Worm (Caenorhabditis elegans) whole organism, L4 larva: ENCODE measurements around the gene Y32B12B.2.

Experiments
- D1046.2 ChIP-seq: fragments of 200-800 bp; sonication (Bioruptor generic); IDR thresholded peaks from 2 replicates; pipeline ENCODE4 v1.3.6; 2022; ENCODE audit warnings: missing genetic modification characterization, missing compliant biosample characterization
- F10B5.3 ChIP-seq: sonication (generic microtip); optimal IDR thresholded peaks from 2 replicates; lab custom pipeline; 2016; ENCODE audit warnings: mild to moderate bottlenecking, missing genetic modification characterization, missing compliant biosample characterization
- F37D6.2 ChIP-seq: sonication (generic microtip); optimal IDR thresholded peaks from 2 replicates; lab custom pipeline; 2016; ENCODE audit warnings: mild to moderate bottlenecking, missing genetic modification characterization, missing compliant biosample characterization
- F49E8.2 ChIP-seq: sonication (generic microtip); optimal IDR thresholded peaks from 2 replicates; lab custom pipeline; 2016; ENCODE audit warnings: missing compliant biosample characterization, mild to moderate bottlenecking, missing genetic modification characterization, borderline replicate concordance
- T20F7.1 ChIP-seq: fragments of 200-800 bp; sonication (Bioruptor generic); optimal IDR thresholded peaks from 2 replicates; lab custom pipeline; 2018; ENCODE audit warnings: mild to moderate bottlenecking, missing genetic modification characterization, missing compliant biosample characterization
- T26A8.4 ChIP-seq: fragments of 200-800 bp; sonication (Bioruptor generic); IDR thresholded peaks from 2 replicates; pipeline ENCODE4 v1.3.6; 2022; ENCODE audit warnings: missing genetic modification characterization, missing compliant biosample characterization
- Y48G9A.11 ChIP-seq: fragments of 200-800 bp; sonication (Bioruptor generic); IDR thresholded peaks from 2 replicates; pipeline ENCODE4 v1.3.6; 2022; ENCODE audit warnings: missing genetic modification reagents, missing genetic modification characterization, missing compliant biosample characterization
- attf-4 ChIP-seq: sonication (generic microtip); optimal IDR thresholded peaks from 3 replicates; lab custom pipeline; 2017; ENCODE audit warnings: missing biosample characterization, missing genetic modification characterization
- ceh-44 ChIP-seq: fragments of 200-800 bp; sonication (Bioruptor generic); IDR thresholded peaks from 2 replicates; pipeline ENCODE4 v1.3.6; 2022; ENCODE audit warnings: missing genetic modification reagents, missing genetic modification characterization, missing compliant biosample characterization
- cey-2 ChIP-seq: sonication (generic microtip); optimal IDR thresholded peaks from 3 replicates; lab custom pipeline; 2017; ENCODE audit warnings: missing genetic modification characterization, mild to moderate bottlenecking, missing compliant biosample characterization, antibody characterized with exemption, borderline replicate concordance; ENCODE audit not compliant: insufficient read depth
- ctbp-1 ChIP-seq: fragments of 200-800 bp; sonication (Bioruptor generic); IDR thresholded peaks from 2 replicates; pipeline ENCODE4 v1.3.6; 2022; ENCODE audit warnings: missing genetic modification reagents, missing genetic modification characterization, missing compliant biosample characterization
- dmd-6 ChIP-seq: fragments of 200-800 bp; sonication (Bioruptor generic); IDR thresholded peaks from 2 replicates; pipeline ENCODE4 v1.3.6; 2022; ENCODE audit warnings: missing genetic modification reagents, missing genetic modification characterization, missing compliant biosample characterization
- dmd-9 ChIP-seq: fragments of 200-800 bp; sonication (Bioruptor generic); IDR thresholded peaks from 2 replicates; pipeline ENCODE4 v1.3.6; 2022; ENCODE audit warnings: missing genetic modification reagents, missing genetic modification characterization, missing compliant biosample characterization
- duxl-1 ChIP-seq: sonication (generic microtip); optimal IDR thresholded peaks from 2 replicates; lab custom pipeline; 2016; ENCODE audit warnings: mild to moderate bottlenecking, missing genetic modification characterization, moderate library complexity, missing compliant biosample characterization; ENCODE audit not compliant: poor library complexity
- egl-43 ChIP-seq: fragments of 200-800 bp; sonication (Bioruptor generic); IDR thresholded peaks from 2 replicates; pipeline ENCODE4 v1.3.6; 2022; ENCODE audit warnings: missing genetic modification reagents, missing genetic modification characterization, missing compliant biosample characterization
- fkh-10 ChIP-seq: fragments of 150-350 bp; optimal IDR thresholded peaks from 2 replicates; lab custom pipeline; 2014; ENCODE audit warnings: missing biosample characterization, missing genetic modification reagents, missing genetic modification characterization
- fos-1 ChIP-seq: fragments of 150-350 bp; optimal IDR thresholded peaks from 2 replicates; lab custom pipeline; 2014; ENCODE audit warnings: missing biosample characterization, missing genetic modification characterization
- hif-1 ChIP-seq, 2 experiments: sonication (generic microtip); optimal IDR thresholded peaks; 2 replicates each; lab custom pipeline; 2016 to 2017; ENCODE audit warnings: missing compliant biosample characterization in 2 of 2, missing genetic modification characterization in 2 of 2, missing genetic modification reagents in 2 of 2, missing genotype in 2 of 2, mild to moderate bottlenecking in 1 of 2
- hlh-30 ChIP-seq: sonication (generic microtip); optimal IDR thresholded peaks from 2 replicates; lab custom pipeline; 2017; ENCODE audit warnings: antibody characterized with exemption, mild to moderate bottlenecking, missing genetic modification characterization, missing compliant biosample characterization; ENCODE audit not compliant: insufficient read depth
- hmg-1.1 ChIP-seq: fragments of 200-800 bp; sonication (Bioruptor generic); IDR thresholded peaks from 2 replicates; pipeline ENCODE4 v1.3.6; 2022; ENCODE audit warnings: missing genetic modification reagents, missing genetic modification characterization, missing compliant biosample characterization
- jun-1 ChIP-seq: fragments of 150-350 bp; optimal IDR thresholded peaks from 2 replicates; lab custom pipeline; 2014; ENCODE audit warnings: missing biosample characterization, missing genetic modification reagents, missing genetic modification characterization
- lim-7 ChIP-seq: fragments of 200-800 bp; sonication (Bioruptor generic); IDR thresholded peaks from 2 replicates; pipeline ENCODE4 v1.3.6; 2022; ENCODE audit warnings: missing genetic modification characterization, missing compliant biosample characterization
- lin-15B ChIP-seq: fragments of 150-350 bp; sonication (generic microtip); optimal IDR thresholded peaks from 3 replicates; lab custom pipeline; 2014; ENCODE audit warnings: missing biosample characterization, missing genetic modification characterization
- lin-29 ChIP-seq: fragments of 200-800 bp; sonication (Bioruptor generic); IDR thresholded peaks from 2 replicates; pipeline ENCODE4 v1.3.6; 2022; ENCODE audit warnings: missing genetic modification reagents, missing genetic modification characterization, missing compliant biosample characterization
- lin-38 ChIP-seq: fragments of 200-800 bp; sonication (Bioruptor generic); IDR thresholded peaks from 2 replicates; pipeline ENCODE4 v1.3.6; 2022; ENCODE audit warnings: missing genetic modification reagents, missing genetic modification characterization, missing compliant biosample characterization
- lir-3 ChIP-seq: sonication (generic microtip); optimal IDR thresholded peaks from 2 replicates; lab custom pipeline; 2016; ENCODE audit warnings: mild to moderate bottlenecking, missing genetic modification characterization, missing compliant biosample characterization
- madf-9 ChIP-seq: fragments of 200-800 bp; sonication (Bioruptor generic); conservative IDR thresholded peaks from 2 replicates; pipeline ENCODE4 v1.3.6; 2022; ENCODE audit warnings: missing genetic modification reagents, missing genetic modification characterization, missing compliant biosample characterization
- mdl-1 ChIP-seq, 2 experiments: fragments of 150-350 bp in 1 of 2; sonication (generic microtip) in 1 of 2; optimal IDR thresholded peaks; 2 replicates each; lab custom pipeline; 2014 to 2017; ENCODE audit warnings: missing biosample characterization in 2 of 2, missing genetic modification characterization in 2 of 2
- mep-1 ChIP-seq: fragments of 150-350 bp; sonication (generic microtip); optimal IDR thresholded peaks from 3 replicates; lab custom pipeline; 2014; ENCODE audit warnings: missing biosample characterization, missing genetic modification characterization
- mxl-2 ChIP-seq: fragments of 200-800 bp; sonication (Bioruptor generic); conservative IDR thresholded peaks from 2 replicates; pipeline ENCODE4 v1.3.6; 2022; ENCODE audit warnings: missing genetic modification reagents, missing genetic modification characterization, missing compliant biosample characterization
- mxl-3 ChIP-seq: fragments of 200-800 bp; sonication (Bioruptor generic); optimal IDR thresholded peaks from 2 replicates; lab custom pipeline; 2018; ENCODE audit warnings: mild to moderate bottlenecking, missing genetic modification characterization, missing compliant biosample characterization
- nhr-10 ChIP-seq: fragments of 150-350 bp; optimal IDR thresholded peaks from 2 replicates; lab custom pipeline; 2014; ENCODE audit warnings: missing biosample characterization, missing genetic modification characterization
- nhr-102 ChIP-seq: sonication (generic microtip); optimal IDR thresholded peaks from 2 replicates; lab custom pipeline; 2016; ENCODE audit warnings: mild to moderate bottlenecking, missing genetic modification characterization, moderate library complexity, missing compliant biosample characterization
- nhr-11 ChIP-seq: fragments of 150-350 bp; optimal IDR thresholded peaks from 2 replicates; lab custom pipeline; 2014; ENCODE audit warnings: missing biosample characterization, missing genetic modification characterization
- nhr-111 ChIP-seq: fragments of 200-800 bp; sonication (Bioruptor generic); optimal IDR thresholded peaks from 2 replicates; lab custom pipeline; 2018; ENCODE audit warnings: mild to moderate bottlenecking, missing genetic modification characterization, missing compliant biosample characterization
- nhr-28 ChIP-seq: fragments of 150-350 bp; optimal IDR thresholded peaks from 2 replicates; lab custom pipeline; 2014; ENCODE audit warnings: missing biosample characterization, missing genetic modification characterization
- nhr-42 ChIP-seq: fragments of 200-800 bp; sonication (Bioruptor generic); IDR thresholded peaks from 2 replicates; pipeline ENCODE4 v1.3.6; 2022; ENCODE audit warnings: missing genetic modification characterization, missing compliant biosample characterization
- nhr-6 ChIP-seq: fragments of 150-350 bp; optimal IDR thresholded peaks from 2 replicates; lab custom pipeline; 2014; ENCODE audit warnings: missing biosample characterization, missing genetic modification characterization
- nhr-76 ChIP-seq: fragments of 150-350 bp; optimal IDR thresholded peaks from 2 replicates; lab custom pipeline; 2014; ENCODE audit warnings: missing biosample characterization, missing genetic modification characterization
- pha-4 ChIP-seq, 2 experiments: fragments of 150-350 bp in 1 of 2; fragments of 200-800 bp in 1 of 2; sonication (Bioruptor generic) in 1 of 2; IDR thresholded peaks in 1 of 2; optimal IDR thresholded peaks in 1 of 2; 2 replicates each; pipeline versions ENCODE4 v1.3.6 to Lab custom; 2014 to 2022; ENCODE audit warnings: missing genetic modification characterization in 2 of 2, missing genetic modification reagents in 2 of 2, missing biosample characterization in 1 of 2, missing compliant biosample characterization in 1 of 2
- php-3 ChIP-seq: fragments of 200-800 bp; sonication (Bioruptor generic); IDR thresholded peaks from 2 replicates; pipeline ENCODE4 v1.3.6; 2022; ENCODE audit warnings: missing genetic modification reagents, missing genetic modification characterization, missing compliant biosample characterization
- pqm-1 ChIP-seq: sonication (generic microtip); optimal IDR thresholded peaks from 2 replicates; lab custom pipeline; 2017; ENCODE audit warnings: missing biosample characterization, missing genetic modification characterization
- sdz-12 ChIP-seq: fragments of 200-800 bp; sonication (Bioruptor generic); optimal IDR thresholded peaks from 2 replicates; lab custom pipeline; 2018; ENCODE audit warnings: mild to moderate bottlenecking, missing genetic modification characterization, missing compliant biosample characterization
- set-16 ChIP-seq: fragments of 200-800 bp; sonication (Bioruptor generic); IDR thresholded peaks from 2 replicates; pipeline ENCODE4 v1.3.6; 2022; ENCODE audit warnings: missing genetic modification reagents, missing genetic modification characterization, missing compliant biosample characterization
- snpc-4 ChIP-seq: fragments of 150-350 bp; optimal IDR thresholded peaks from 2 replicates; lab custom pipeline; 2014; ENCODE audit warnings: missing biosample characterization, missing genetic modification characterization
- spr-1 ChIP-seq: sonication (generic microtip); optimal IDR thresholded peaks from 2 replicates; lab custom pipeline; 2016; ENCODE audit warnings: mild to moderate bottlenecking, missing genetic modification characterization, missing compliant biosample characterization
- unc-62 ChIP-seq, 3 experiments: fragments of 150-350 bp in 1 of 3; sonication (generic microtip); optimal IDR thresholded peaks in 2 of 3; peaks in 1 of 3; 1 replicate in 1 of 3; 2 replicates in 2 of 3; lab custom pipeline; 2014 to 2017; ENCODE audit warnings: missing biosample characterization in 3 of 3, missing genetic modification characterization in 3 of 3, missing genetic modification reagents in 3 of 3, missing genotype in 1 of 3
- vab-7 ChIP-seq: fragments of 200-800 bp; sonication (Bioruptor generic); IDR thresholded peaks from 2 replicates; pipeline ENCODE4 v1.3.6; 2022; ENCODE audit warnings: missing genetic modification reagents, missing genetic modification characterization, missing compliant biosample characterization
- zfp-2 ChIP-seq: sonication (generic microtip); optimal IDR thresholded peaks from 2 replicates; lab custom pipeline; 2016; ENCODE audit warnings: mild to moderate bottlenecking, missing genetic modification characterization, missing compliant biosample characterization

Y32B12B.2 gene

ce11 chrV:16595140-16595791 is 57.1 kb downstream of the Y32B12B.2 start, which contains the start of gene cpl-1 (continued):
- no peak for TF ChIP-seq lir-3 (tag; lab: Kevin White, UChicago)
- no peak for TF ChIP-seq vab-7 (GFP tag; lab: Robert Waterston, UW)
- TF ChIP-seq T26A8.4 (GFP tag; lab: Robert Waterston, UW), result no peak; the same call in none of the 2 replicates
- TF ChIP-seq nhr-42 (GFP tag; lab: Robert Waterston, UW), result no peak
- peak; percentile 9 for TF ChIP-seq pqm-1 (tag; lab: Kevin White, UChicago)
- TF ChIP-seq egl-43, result no peak
- no peak for TF ChIP-seq nhr-10 (tag; lab: Kevin White, UChicago)
- no peak for TF ChIP-seq hmg-1.1
- no peak for TF ChIP-seq snpc-4 (tag; lab: Kevin White, UChicago)
- TF ChIP-seq duxl-1 (tag; lab: Kevin White, UChicago), result no peak
- no peak for TF ChIP-seq nhr-76 (tag; lab: Kevin White, UChicago)
- no peak for TF ChIP-seq fos-1
- no peak for TF ChIP-seq madf-9 (GFP tag; lab: Robert Waterston, UW)
- TF ChIP-seq T20F7.1 (GFP tag; lab: Kevin White, UChicago), result peak; percentile 5
- TF ChIP-seq dmd-6 (GFP tag; lab: Robert Waterston, UW), result peak; percentile 73
- no peak for TF ChIP-seq F37D6.2
- no peak for TF ChIP-seq ceh-44
- TF ChIP-seq spr-1 (tag; lab: Kevin White, UChicago), result no peak
- no peak for TF ChIP-seq F49E8.2 (tag; lab: Kevin White, UChicago)
- no peak for TF ChIP-seq F10B5.3 (tag; lab: Kevin White, UChicago)
- no peak for TF ChIP-seq ctbp-1 (GFP tag; lab: Robert Waterston, UW)
- TF ChIP-seq fkh-10 (GFP tag; lab: Kevin White, UChicago), result no peak
- no peak for TF ChIP-seq set-16 (GFP tag; lab: Robert Waterston, UW)
- TF ChIP-seq cey-2 (tag; lab: Kevin White, UChicago), result no peak
- TF ChIP-seq nhr-28 (tag; lab: Kevin White, UChicago), result peak; percentile 63
- peak; percentile 17 for TF ChIP-seq nhr-11 (tag; lab: Kevin White, UChicago)
- no peak for TF ChIP-seq attf-4
- TF ChIP-seq mep-1 (tag; lab: Kevin White, UChicago), result no peak
- TF ChIP-seq jun-1 (tag; lab: Kevin White, UChicago), result no peak
- no peak for TF ChIP-seq nhr-6 (tag; lab: Kevin White, UChicago)
- TF ChIP-seq mxl-2 (GFP tag; lab: Robert Waterston, UW), result no peak
- TF ChIP-seq nhr-102, result peak; percentile 51
- no peak for TF ChIP-seq lin-29 (GFP tag; lab: Robert Waterston, UW)
- TF ChIP-seq lin-15B (tag; lab: Kevin White, UChicago), result no peak
- no peak for TF ChIP-seq lim-7 (GFP tag; lab: Robert Waterston, UW)
- no peak for TF ChIP-seq pha-4 (GFP tag; IDR thresholded peaks at IDR 0.05; lab: Robert Waterston, UW)
- TF ChIP-seq pha-4 (tag; optimal IDR thresholded peaks at IDR 0.05; lab: Kevin White, UChicago), result no peak
- TF ChIP-seq lin-38 (GFP tag; lab: Robert Waterston, UW), result no peak
- peak; percentile 10 for TF ChIP-seq nhr-111 (GFP tag; lab: Kevin White, UChicago)
- no peak for TF ChIP-seq zfp-2
- no peak for TF ChIP-seq dmd-9 (GFP tag; lab: Robert Waterston, UW)
- TF ChIP-seq hlh-30 (tag; lab: Kevin White, UChicago), result peak; percentile 59
- TF ChIP-seq unc-62 (GFP tag; optimal IDR thresholded peaks at IDR 0.05 in 1 of 2; lab: Kevin White, UChicago), result peak in 1 of 2 experiments; percentile 73
- no peak for TF ChIP-seq unc-62 (tag; optimal IDR thresholded peaks at IDR 0.05; lab: Kevin White, UChicago)
- no peak for TF ChIP-seq Y48G9A.11 (GFP tag; lab: Robert Waterston, UW)
- peak; percentile 58; the same call in 1 of the 2 replicates for TF ChIP-seq php-3 (GFP tag; lab: Robert Waterston, UW)
- TF ChIP-seq sdz-12 (GFP tag; lab: Kevin White, UChicago), result no peak
- TF ChIP-seq hif-1 (tag; optimal IDR thresholded peaks at IDR 0.05; lab: Kevin White, UChicago), result no peak
- no peak for TF ChIP-seq mdl-1 (tag; optimal IDR thresholded peaks at IDR 0.05; lab: Kevin White, UChicago)
- no peak for TF ChIP-seq mxl-3 (GFP tag; lab: Kevin White, UChicago)
- no peak for TF ChIP-seq D1046.2 (GFP tag; lab: Robert Waterston, UW)
